Fruit fly (Drosophila melanogaster) whole organism: ENCODE data around the gene CG12617.

Source experiments
- CG8478 ChIP-seq: fragments of >200 bp; optimal IDR thresholded peaks from 2 replicates; lab custom pipeline; 2018; ENCODE audit warnings: inconsistent platforms
- Dll ChIP-seq: fragments of >200 bp; optimal IDR thresholded peaks from 2 replicates; lab custom pipeline; 2017
- EcR ChIP-seq, 2 experiments: fragments of >200 bp; optimal IDR thresholded peaks; 2 replicates each; lab custom pipeline; 2017; ENCODE audit warnings: missing biosample characterization in 2 of 2, missing genetic modification characterization in 2 of 2, missing genetic modification reagents in 2 of 2
- pan ChIP-seq: fragments of >200 bp; optimal IDR thresholded peaks from 2 replicates; lab custom pipeline; 2017
- psq ChIP-seq: fragments of >200 bp; optimal IDR thresholded peaks from 2 replicates; lab custom pipeline; 2017
- usp ChIP-seq: fragments of >200 bp; optimal IDR thresholded peaks from 2 replicates; lab custom pipeline; 2017; ENCODE audit warnings: missing biosample characterization, missing genetic modification characterization, mixed read lengths

Gene CG12617

DNA sequence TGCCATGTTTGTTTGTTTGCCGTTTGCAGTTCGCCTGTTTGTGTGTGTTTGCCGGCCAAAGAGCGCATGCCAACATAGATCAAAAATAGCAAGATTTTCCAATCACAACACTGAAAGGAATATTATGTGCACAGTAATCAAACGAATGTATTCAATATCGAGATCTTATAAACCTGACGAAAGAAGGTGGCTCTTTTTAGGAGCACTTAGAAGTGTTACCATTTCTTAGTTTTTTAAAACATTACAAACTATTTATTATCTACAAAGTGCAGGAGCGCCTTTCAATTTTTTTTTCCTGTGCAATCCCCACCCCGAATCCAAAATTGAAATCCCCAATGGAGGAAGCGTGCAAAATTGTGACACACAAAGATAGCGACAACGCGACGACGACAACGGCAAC lies 46.1 kb downstream of the CG12617 start:
- TF ChIP-seq EcR (GFP tag; optimal IDR thresholded peaks at IDR 0.05; lab: Kevin White, UChicago) = no peak
- TF ChIP-seq CG8478 (lab: Kevin White, UChicago) = no peak
- TF ChIP-seq Dll (lab: Kevin White, UChicago) = no peak

DNA sequence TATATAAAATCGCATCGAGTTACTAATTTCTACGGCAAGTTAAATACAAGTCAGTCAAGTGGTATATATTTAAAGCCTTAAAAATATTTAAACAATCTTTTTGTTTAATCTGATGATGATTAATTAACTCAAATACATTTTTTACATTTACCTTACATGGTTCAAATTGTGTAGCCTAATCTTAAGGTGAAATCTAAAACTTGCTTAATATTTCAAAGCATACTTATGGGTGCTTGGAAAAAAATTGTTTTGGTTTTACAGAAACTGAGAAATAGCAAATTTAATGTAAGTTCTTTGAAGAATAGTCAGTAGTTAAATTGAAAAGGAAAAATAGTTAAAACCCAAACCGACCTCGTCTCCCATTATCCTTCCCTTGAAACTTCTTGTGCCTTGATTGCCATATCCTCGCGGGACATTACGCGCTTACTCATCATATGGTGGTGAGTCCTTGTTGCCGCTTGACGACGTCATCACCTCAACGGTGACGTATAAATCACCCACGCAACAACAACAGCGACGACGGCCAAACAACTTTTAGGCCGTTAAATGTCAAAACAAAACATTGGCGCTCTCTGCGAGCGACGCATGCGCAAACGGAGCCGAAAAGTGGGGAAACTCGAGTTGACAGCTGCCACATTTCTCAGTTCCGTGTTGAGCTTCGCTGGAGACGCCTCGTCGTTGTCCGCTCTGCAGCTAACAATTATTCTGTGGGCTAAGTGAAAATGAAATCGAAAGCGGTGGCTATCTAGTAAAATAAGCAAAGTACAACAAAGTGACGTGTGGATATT lies 46.9 kb downstream of the CG12617 start:
- no peak for TF ChIP-seq Dll (lab: Kevin White, UChicago)
- TF ChIP-seq CG8478 (lab: Kevin White, UChicago) = no peak
- no peak for TF ChIP-seq pan
- no peak for TF ChIP-seq EcR (GFP tag; optimal IDR thresholded peaks at IDR 0.05; lab: Kevin White, UChicago)
- no peak for TF ChIP-seq usp (GFP tag; lab: Kevin White, UChicago)
- no peak for TF ChIP-seq psq (lab: Kevin White, UChicago)

DNA sequence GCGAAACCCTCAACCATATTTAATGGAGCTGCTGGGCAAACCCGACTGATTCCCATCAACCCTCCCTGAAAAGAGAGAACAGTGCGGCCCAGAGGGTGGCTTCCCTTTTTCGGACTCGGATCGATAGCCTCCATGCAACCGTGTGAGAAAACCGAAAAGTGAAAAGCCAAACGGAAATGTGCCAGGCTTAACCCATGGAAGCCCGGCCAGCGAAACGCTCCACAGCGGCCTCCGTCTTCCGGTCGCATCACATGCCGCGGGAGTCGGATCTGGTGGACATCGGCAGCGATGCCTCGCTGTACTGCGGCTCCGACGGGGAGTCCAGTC lies 47.5 kb downstream of the CG12617 start:
- TF ChIP-seq EcR (GFP tag; optimal IDR thresholded peaks at IDR 0.05; lab: Kevin White, UChicago) = no peak
- TF ChIP-seq Dll (lab: Kevin White, UChicago) = no peak
- TF ChIP-seq usp (GFP tag; lab: Kevin White, UChicago) = no peak
- TF ChIP-seq pan = no peak
- TF ChIP-seq psq (lab: Kevin White, UChicago) = no peak
- TF ChIP-seq CG8478 (lab: Kevin White, UChicago) = no peak
